Worm (Caenorhabditis elegans) whole organism, late embryonic: ENCODE results near the gene F26G1.10.

Experiments
- ceh-14 ChIP-seq: sonication (generic microtip); optimal IDR thresholded peaks from 2 replicates; lab custom pipeline; 2016; ENCODE audit warnings: missing genotype, missing genetic modification characterization, missing compliant biosample characterization
- ceh-19 ChIP-seq: fragments of 200-800 bp; sonication (Bioruptor generic); optimal IDR thresholded peaks from 2 replicates; lab custom pipeline; 2018; ENCODE audit warnings: mild to moderate bottlenecking, missing genetic modification characterization, missing compliant biosample characterization
- ceh-22 ChIP-seq: sonication (generic microtip); optimal IDR thresholded peaks from 2 replicates; lab custom pipeline; 2017; ENCODE audit warnings: missing biosample characterization, missing genetic modification characterization
- ceh-34 ChIP-seq: sonication (generic microtip); optimal IDR thresholded peaks from 2 replicates; lab custom pipeline; 2016; ENCODE audit warnings: mild to moderate bottlenecking, missing genetic modification characterization, missing compliant biosample characterization
- ceh-48 ChIP-seq: sonication (generic microtip); optimal IDR thresholded peaks from 2 replicates; lab custom pipeline; 2016; ENCODE audit warnings: missing genetic modification characterization, inconsistent platforms, missing compliant biosample characterization
- ceh-6 ChIP-seq: fragments of 200-800 bp; sonication (Bioruptor generic); optimal IDR thresholded peaks from 2 replicates; lab custom pipeline; 2018; ENCODE audit warnings: mild to moderate bottlenecking, missing genetic modification characterization, missing compliant biosample characterization
- elt-2 ChIP-seq: sonication (generic microtip); optimal IDR thresholded peaks from 2 replicates; lab custom pipeline; 2016; ENCODE audit warnings: missing genetic modification reagents, missing genetic modification characterization, missing compliant biosample characterization
- ets-4 ChIP-seq: sonication (generic microtip); optimal IDR thresholded peaks from 2 replicates; lab custom pipeline; 2016; ENCODE audit warnings: missing genetic modification characterization, missing compliant biosample characterization
- gmeb-2 ChIP-seq: sonication (generic microtip); optimal IDR thresholded peaks from 2 replicates; lab custom pipeline; 2016; ENCODE audit warnings: missing genetic modification characterization, inconsistent platforms, missing compliant biosample characterization
- hlh-30 ChIP-seq: sonication (generic microtip); optimal IDR thresholded peaks from 2 replicates; lab custom pipeline; 2017; ENCODE audit warnings: antibody characterized with exemption, missing genetic modification characterization, missing compliant biosample characterization; ENCODE audit not compliant: insufficient read depth
- hlh-6 ChIP-seq: sonication (generic microtip); optimal IDR thresholded peaks from 2 replicates; lab custom pipeline; 2016; ENCODE audit warnings: missing genotype, missing genetic modification characterization, missing compliant biosample characterization
- lim-6 ChIP-seq: sonication (generic microtip); optimal IDR thresholded peaks from 2 replicates; lab custom pipeline; 2016; ENCODE audit warnings: missing genetic modification characterization, missing compliant biosample characterization
- lin-11 ChIP-seq: fragments of 200-800 bp; sonication (Bioruptor generic); optimal IDR thresholded peaks from 2 replicates; lab custom pipeline; 2018; ENCODE audit warnings: mild to moderate bottlenecking, missing genetic modification characterization, missing compliant biosample characterization
- madf-2 ChIP-seq: sonication (generic microtip); optimal IDR thresholded peaks from 2 replicates; lab custom pipeline; 2017; ENCODE audit warnings: missing genetic modification characterization, missing compliant biosample characterization
- pag-3 ChIP-seq: sonication (generic microtip); optimal IDR thresholded peaks from 2 replicates; lab custom pipeline; 2016; ENCODE audit warnings: missing compliant biosample characterization, missing genetic modification characterization, borderline replicate concordance
- pat-9 ChIP-seq: fragments of 200-800 bp; sonication (Bioruptor generic); optimal IDR thresholded peaks from 2 replicates; lab custom pipeline; 2018; ENCODE audit warnings: mild to moderate bottlenecking, missing genetic modification characterization, moderate library complexity, missing compliant biosample characterization
- ref-2 ChIP-seq: sonication (generic microtip); optimal IDR thresholded peaks from 2 replicates; lab custom pipeline; 2016; ENCODE audit warnings: missing genetic modification characterization, missing compliant biosample characterization
- sdc-2 ChIP-seq: sonication (generic microtip); optimal IDR thresholded peaks from 2 replicates; lab custom pipeline; 2016; ENCODE audit warnings: missing genotype, missing genetic modification characterization, missing compliant biosample characterization
- tbx-2 ChIP-seq: sonication (generic microtip); optimal IDR thresholded peaks from 2 replicates; lab custom pipeline; 2016; ENCODE audit warnings: missing genetic modification characterization, missing compliant biosample characterization

Gene F26G1.10

DNA sequence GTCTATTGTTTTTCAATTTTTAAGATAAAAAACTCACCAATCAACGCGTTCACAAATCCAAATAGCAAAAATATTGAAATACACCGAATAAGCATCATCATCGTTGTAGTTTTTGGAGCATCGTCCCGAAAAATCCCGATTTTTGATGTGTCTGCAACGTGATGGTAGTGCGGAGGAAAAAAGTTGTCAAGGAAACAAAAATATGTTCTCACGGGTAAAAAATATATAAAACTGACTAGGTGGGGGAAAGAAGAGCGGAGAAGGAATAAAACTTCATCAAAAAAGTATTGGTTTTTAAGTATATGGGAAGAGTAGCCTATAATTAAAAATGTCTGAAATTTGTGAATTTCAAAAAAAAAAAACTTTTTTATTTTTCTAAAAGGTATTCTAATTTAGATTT, 37.8 kb downstream of the F26G1.10 start, which contains the start of gene rig-6:
Gene rig-6 (minus strand): TSS at position 101 of the 400 bp plus-strand sequence.
- TF ChIP-seq ref-2 (tag; lab: Kevin White, UChicago) (no peak), ceh-14 (tag; lab: Kevin White, UChicago) (no peak), hlh-30 (no peak), lin-11 (tag; lab: Kevin White, UChicago) (no peak), sdc-2 (tag; lab: Kevin White, UChicago) (no peak), pag-3 (no peak), ceh-48 (tag; lab: Kevin White, UChicago) (no peak), lim-6 (tag; lab: Kevin White, UChicago) (no peak), tbx-2 (tag; lab: Kevin White, UChicago) (no peak), ceh-22 (tag; lab: Kevin White, UChicago) (no peak), elt-2 (tag; lab: Kevin White, UChicago) (no peak)

- no peak for TF ChIP-seq gmeb-2 (tag; lab: Kevin White, UChicago)
- peak; percentile 94 for TF ChIP-seq ceh-34 (tag; lab: Kevin White, UChicago)
Observed at ce11 chrII:4815356-4815755, 41.2 kb downstream of the F26G1.10 start.

ce11 chrII:4818780-4819179, 44.6 kb downstream of the F26G1.10 start:
- TF ChIP-seq hlh-6 = no peak
- no peak for TF ChIP-seq ceh-19 (GFP tag; lab: Kevin White, UChicago)
- TF ChIP-seq pat-9 = no peak
- TF ChIP-seq ceh-6 (GFP tag; lab: Kevin White, UChicago) = no peak

- TF ChIP-seq ets-4 (tag; lab: Kevin White, UChicago) (no peak), elt-2 (tag; lab: Kevin White, UChicago) (peak; percentile 15)
Observed at ce11 chrII:4821739-4822138, 47.6 kb downstream of the F26G1.10 start, which contains the start of gene lact-5. Gene lact-5 (minus strand): TSS chrII:4821739.

DNA sequence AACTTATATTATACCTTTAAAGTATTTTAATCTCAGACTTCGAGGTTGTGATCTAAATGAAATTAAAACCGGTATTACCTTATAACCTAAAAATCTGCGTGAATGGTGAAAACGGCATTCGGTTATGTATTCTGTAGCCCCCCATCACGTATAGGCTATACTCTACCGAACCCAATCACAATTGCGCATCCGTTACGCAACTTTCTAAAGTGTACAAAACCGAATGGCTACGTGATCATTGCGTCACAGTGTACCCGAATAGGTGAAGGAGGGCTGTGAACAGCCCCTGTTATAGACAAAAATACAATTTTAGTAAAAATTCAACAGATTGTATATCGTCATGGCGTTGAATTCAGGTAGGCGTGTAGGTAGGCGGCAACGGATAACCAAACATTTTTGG, 48.4 kb downstream of the F26G1.10 start:
- no peak for TF ChIP-seq ceh-34 (tag; lab: Kevin White, UChicago)
- TF ChIP-seq elt-2 (tag; lab: Kevin White, UChicago) = peak; percentile 60
- no peak for TF ChIP-seq madf-2
